Fruit fly (Drosophila melanogaster) Kc167 (cell line): ENCODE measurements around the gene Brf.

ENCODE experiments used
- insv ChIP-seq: fragments of >200 bp; optimal IDR thresholded peaks from 3 replicates; lab custom pipeline; 2018; ENCODE audit warnings: missing external identifiers
- psq ChIP-seq: fragments of >200 bp; optimal IDR thresholded peaks from 2 replicates; lab custom pipeline; 2017; ENCODE audit warnings: missing external identifiers

- TF ChIP-seq psq (lab: Kevin White, UChicago), result no peak
- TF ChIP-seq insv (lab: Kevin White, UChicago), result no peak
Observed at dm6 chr3R:17386168-17386819, 4.8 kb downstream of the Brf start.
